Worm (Caenorhabditis elegans) whole organism, early embryonic: ENCODE data around the gene dyf-18.

Source experiments
- B0310.2 ChIP-seq: sonication (generic microtip); optimal IDR thresholded peaks from 2 replicates; lab custom pipeline; 2016; ENCODE audit warnings: mild to moderate bottlenecking, missing genetic modification characterization, missing compliant biosample characterization
- F13C5.2 ChIP-seq: sonication (generic microtip); optimal IDR thresholded peaks from 2 replicates; lab custom pipeline; 2017; ENCODE audit warnings: mild to moderate bottlenecking, missing genetic modification characterization, inconsistent platforms, missing compliant biosample characterization
- aly-1 ChIP-seq: sonication (generic microtip); optimal IDR thresholded peaks from 2 replicates; lab custom pipeline; 2016; ENCODE audit warnings: missing genetic modification characterization, missing compliant biosample characterization
- ama-1 ChIP-seq: fragments of 150-350 bp; optimal IDR thresholded peaks from 2 replicates; lab custom pipeline; 2014
- ceh-13 ChIP-seq: fragments of 200-800 bp; sonication (Bioruptor generic); optimal IDR thresholded peaks from 2 replicates; lab custom pipeline; 2018; ENCODE audit warnings: mild to moderate bottlenecking, missing genetic modification characterization, missing compliant biosample characterization
- ceh-36 ChIP-seq: sonication (generic microtip); optimal IDR thresholded peaks from 2 replicates; lab custom pipeline; 2016; ENCODE audit warnings: missing genetic modification characterization, inconsistent platforms, missing compliant biosample characterization
- ets-7 ChIP-seq: sonication (generic microtip); optimal IDR thresholded peaks from 2 replicates; lab custom pipeline; 2016; ENCODE audit warnings: missing genotype, missing genetic modification characterization, missing compliant biosample characterization
- flt-1 ChIP-seq: fragments of 200-800 bp; sonication (Bioruptor generic); IDR thresholded peaks from 2 replicates; pipeline ENCODE4 v1.3.6; 2022; ENCODE audit warnings: missing genetic modification characterization, missing compliant biosample characterization
- hmbx-1 ChIP-seq: sonication (generic microtip); optimal IDR thresholded peaks from 2 replicates; lab custom pipeline; 2016; ENCODE audit warnings: mild to moderate bottlenecking, missing genetic modification characterization, missing compliant biosample characterization
- hmg-4 ChIP-seq: fragments of 200-800 bp; sonication (Bioruptor generic); optimal IDR thresholded peaks from 2 replicates; lab custom pipeline; 2018; ENCODE audit warnings: mild to moderate bottlenecking, missing genetic modification characterization, missing compliant biosample characterization
- hnd-1 ChIP-seq: sonication (generic microtip); optimal IDR thresholded peaks from 2 replicates; lab custom pipeline; 2016; ENCODE audit warnings: missing genetic modification characterization, missing compliant biosample characterization
- pes-1 ChIP-seq: fragments of 200-800 bp; sonication (Bioruptor generic); IDR thresholded peaks from 2 replicates; pipeline ENCODE4 v1.3.6; 2022; ENCODE audit warnings: missing genetic modification reagents, missing genetic modification characterization, missing compliant biosample characterization
- scrt-1 ChIP-seq: fragments of 200-800 bp; sonication (Bioruptor generic); IDR thresholded peaks from 2 replicates; pipeline ENCODE4 v1.3.6; 2022; ENCODE audit warnings: missing genetic modification characterization, missing compliant biosample characterization
- sea-1 ChIP-seq: fragments of 200-800 bp; sonication (Bioruptor generic); conservative IDR thresholded peaks from 2 replicates; pipeline ENCODE4 v1.3.6; 2022; ENCODE audit warnings: missing genetic modification characterization, missing compliant biosample characterization
- tbx-11 ChIP-seq: fragments of 200-800 bp; sonication (Bioruptor generic); IDR thresholded peaks from 2 replicates; pipeline ENCODE4 v1.3.6; 2022; ENCODE audit warnings: missing genetic modification characterization, missing compliant biosample characterization
- tbx-37 ChIP-seq: fragments of 200-800 bp; sonication (Bioruptor generic); conservative IDR thresholded peaks from 2 replicates; pipeline ENCODE4 v1.3.6; 2022; ENCODE audit warnings: missing genetic modification reagents, missing genetic modification characterization, missing compliant biosample characterization
- tra-4 ChIP-seq: sonication (generic microtip); optimal IDR thresholded peaks from 2 replicates; lab custom pipeline; 2017; ENCODE audit warnings: missing genetic modification characterization, missing compliant biosample characterization

The dyf-18 gene

ce11 chrIV:11765507-11765906 is 35.5 kb downstream of the dyf-18 start:
- TF ChIP-seq ceh-36 (tag; lab: Kevin White, UChicago) (no peak), pes-1 (GFP tag; lab: Robert Waterston, UW) (no peak), scrt-1 (GFP tag; lab: Robert Waterston, UW) (no peak), tbx-11 (GFP tag; lab: Robert Waterston, UW) (no peak), sea-1 (GFP tag; lab: Robert Waterston, UW) (no peak), F13C5.2 (tag; lab: Kevin White, UChicago) (no peak), hmg-4 (GFP tag; lab: Kevin White, UChicago) (no peak), aly-1 (no peak), hnd-1 (tag; lab: Kevin White, UChicago) (no peak), hmbx-1 (tag; lab: Kevin White, UChicago) (no peak)

DNA sequence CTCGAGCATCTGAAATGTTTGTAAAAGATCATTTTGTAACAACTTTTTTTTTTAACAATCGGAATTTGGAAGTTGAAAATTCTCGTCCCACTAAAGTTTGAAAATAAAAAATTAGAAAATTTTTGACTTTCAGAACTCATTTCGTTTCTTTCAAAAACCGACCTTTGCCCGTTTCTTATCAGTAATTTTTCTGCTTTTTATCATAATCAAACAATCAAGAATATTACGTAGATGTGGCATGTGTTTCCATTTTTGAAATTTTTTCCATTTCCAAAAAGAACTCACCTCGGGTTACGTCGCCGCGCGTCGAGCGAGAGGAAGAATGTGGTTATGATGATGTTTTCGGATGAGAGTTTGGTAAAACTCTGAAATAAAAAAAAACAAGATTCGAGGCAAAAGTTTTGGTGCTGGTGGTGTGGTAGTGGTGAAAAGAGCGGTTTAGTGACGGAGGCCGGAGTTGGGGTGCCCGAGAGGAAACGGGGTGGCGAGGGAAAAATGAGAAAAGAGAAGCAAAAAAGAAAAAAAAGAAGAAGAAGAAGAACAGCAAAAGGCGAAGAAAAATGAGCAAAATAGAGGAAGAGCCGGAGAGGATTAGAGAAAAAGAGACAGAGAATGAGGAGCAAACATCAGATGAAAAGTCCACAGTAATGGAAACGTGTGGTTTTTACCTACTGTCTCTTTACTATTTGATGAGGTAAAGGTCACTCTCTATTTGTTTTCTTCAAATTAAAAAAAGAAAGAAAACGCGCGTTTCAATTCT is 40.1 kb downstream of the dyf-18 start, which contains the start of gene T12A7.2:
Gene T12A7.2 (minus strand): TSS at position 412 of the 760 bp plus-strand sequence.
- no peak for TF ChIP-seq pes-1 (GFP tag; lab: Robert Waterston, UW)
- TF ChIP-seq aly-1, result no peak
- no peak for TF ChIP-seq hnd-1 (tag; lab: Kevin White, UChicago)
- no peak for TF ChIP-seq F13C5.2 (tag; lab: Kevin White, UChicago)
- TF ChIP-seq hmg-4 (GFP tag; lab: Kevin White, UChicago), result no peak
- no peak for TF ChIP-seq tbx-37 (GFP tag; lab: Robert Waterston, UW)

DNA sequence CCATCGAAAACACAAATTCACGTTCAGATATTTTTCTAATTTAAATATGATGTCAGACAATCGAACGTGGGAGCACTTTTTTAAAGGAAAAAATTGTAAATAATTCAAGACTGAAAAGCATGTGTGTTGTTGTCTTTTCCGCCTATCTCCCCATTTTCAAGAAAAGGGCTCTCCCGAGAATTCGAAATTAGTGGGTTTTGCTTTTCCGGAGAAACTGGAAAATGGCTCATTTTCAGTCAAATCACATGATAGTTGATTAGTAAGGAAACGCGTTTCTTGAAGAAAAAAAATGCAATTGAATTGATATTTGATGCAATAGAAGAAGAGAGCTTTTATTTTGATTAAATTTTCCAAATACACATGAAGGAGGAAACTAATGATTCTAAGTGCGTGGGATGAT is 41.1 kb downstream of the dyf-18 start:
- TF ChIP-seq ets-7 (tag; lab: Kevin White, UChicago) (no peak), ceh-36 (tag; lab: Kevin White, UChicago) (no peak), tra-4 (tag; lab: Kevin White, UChicago) (no peak), hnd-1 (tag; lab: Kevin White, UChicago) (no peak), scrt-1 (GFP tag; lab: Robert Waterston, UW) (no peak), F13C5.2 (tag; lab: Kevin White, UChicago) (no peak), hmg-4 (GFP tag; lab: Kevin White, UChicago) (no peak), tbx-11 (GFP tag; lab: Robert Waterston, UW) (no peak), hmbx-1 (tag; lab: Kevin White, UChicago) (no peak), ceh-13 (GFP tag; lab: Kevin White, UChicago) (no peak), sea-1 (GFP tag; lab: Robert Waterston, UW) (no peak), aly-1 (no peak), flt-1 (GFP tag; lab: Robert Waterston, UW) (no peak), B0310.2 (tag; lab: Kevin White, UChicago) (no peak), tbx-37 (GFP tag; lab: Robert Waterston, UW) (no peak), pes-1 (GFP tag; lab: Robert Waterston, UW) (no peak), ama-1 (lab: Kevin White, UChicago) (no peak)

DNA sequence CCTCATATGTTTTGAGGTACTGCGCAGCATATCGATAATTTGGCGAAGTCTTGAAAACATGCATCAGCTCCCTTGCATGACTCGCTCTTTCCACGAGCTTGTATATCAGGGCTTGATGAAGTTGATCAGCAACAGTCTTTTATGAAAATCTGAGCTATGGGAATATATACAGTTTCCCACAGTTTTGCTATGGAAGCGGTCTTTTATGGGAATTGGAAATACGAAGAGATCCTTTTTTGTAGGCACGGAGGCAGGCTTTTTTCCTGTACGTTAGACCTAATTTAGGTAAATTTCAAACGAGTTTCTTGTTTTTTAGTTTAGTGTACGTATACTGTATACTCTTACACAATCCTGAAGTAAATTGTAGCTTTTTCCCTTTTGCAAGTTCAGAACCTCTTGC is 45.1 kb downstream of the dyf-18 start, which contains the start of gene T12A7.9:
Gene T12A7.9 (minus strand): TSS at position 101 of the 400 bp plus-strand sequence.
- TF ChIP-seq flt-1 (GFP tag; lab: Robert Waterston, UW) (no peak), ama-1 (lab: Kevin White, UChicago) (no peak), ets-7 (tag; lab: Kevin White, UChicago) (no peak), pes-1 (GFP tag; lab: Robert Waterston, UW) (no peak), tra-4 (tag; lab: Kevin White, UChicago) (no peak), hnd-1 (tag; lab: Kevin White, UChicago) (no peak), B0310.2 (tag; lab: Kevin White, UChicago) (no peak), hmbx-1 (tag; lab: Kevin White, UChicago) (no peak), hmg-4 (GFP tag; lab: Kevin White, UChicago) (no peak), F13C5.2 (tag; lab: Kevin White, UChicago) (no peak), aly-1 (no peak), sea-1 (GFP tag; lab: Robert Waterston, UW) (no peak), ceh-13 (GFP tag; lab: Kevin White, UChicago) (no peak), ceh-36 (tag; lab: Kevin White, UChicago) (no peak), tbx-11 (GFP tag; lab: Robert Waterston, UW) (no peak)

DNA sequence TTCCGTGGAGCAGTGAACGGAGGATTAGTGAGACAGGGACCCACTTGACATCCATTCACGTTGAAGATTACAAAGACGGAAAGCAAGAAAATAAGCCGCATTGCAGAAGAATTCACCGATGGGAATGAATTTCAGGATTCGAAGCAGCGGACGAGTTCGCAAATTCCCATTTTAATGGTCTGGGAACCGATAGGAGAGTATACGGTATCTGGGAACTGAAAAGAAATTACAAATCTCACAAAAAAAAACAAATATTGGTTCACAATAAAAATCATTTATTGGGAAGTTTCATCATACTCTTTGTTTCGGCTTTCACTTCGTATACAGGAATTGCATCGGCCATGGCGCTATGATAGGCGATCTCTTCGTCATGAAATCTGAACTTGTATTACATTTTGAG is 46.0 kb downstream of the dyf-18 start, which contains the start of gene T12A7.10:
Gene T12A7.10 (minus strand): TSS at position 101 of the 400 bp plus-strand sequence.
- TF ChIP-seq ceh-13 (GFP tag; lab: Kevin White, UChicago) (no peak), sea-1 (GFP tag; lab: Robert Waterston, UW) (no peak), tbx-37 (GFP tag; lab: Robert Waterston, UW) (no peak), aly-1 (no peak), B0310.2 (tag; lab: Kevin White, UChicago) (no peak), scrt-1 (GFP tag; lab: Robert Waterston, UW) (no peak), tra-4 (tag; lab: Kevin White, UChicago) (no peak), tbx-11 (GFP tag; lab: Robert Waterston, UW) (no peak), F13C5.2 (tag; lab: Kevin White, UChicago) (no peak), pes-1 (GFP tag; lab: Robert Waterston, UW) (no peak), hnd-1 (tag; lab: Kevin White, UChicago) (no peak)

- TF ChIP-seq hmbx-1 (tag; lab: Kevin White, UChicago), result no peak
- TF ChIP-seq flt-1 (GFP tag; lab: Robert Waterston, UW), result no peak
- TF ChIP-seq ama-1 (lab: Kevin White, UChicago), result no peak
- TF ChIP-seq aly-1, result no peak
- no peak for TF ChIP-seq F13C5.2 (tag; lab: Kevin White, UChicago)
- no peak for TF ChIP-seq hnd-1 (tag; lab: Kevin White, UChicago)
- TF ChIP-seq hmg-4 (GFP tag; lab: Kevin White, UChicago), result no peak
Measured at ce11 chrIV:11754328-11754727, 46.6 kb downstream of the dyf-18 start, which contains the start of gene scl-18. TSS of gene scl-18 (minus strand) at chrIV:11754428.
